Worm (Caenorhabditis elegans): ENCODE results near the gene F58A6.5.

DNA sequence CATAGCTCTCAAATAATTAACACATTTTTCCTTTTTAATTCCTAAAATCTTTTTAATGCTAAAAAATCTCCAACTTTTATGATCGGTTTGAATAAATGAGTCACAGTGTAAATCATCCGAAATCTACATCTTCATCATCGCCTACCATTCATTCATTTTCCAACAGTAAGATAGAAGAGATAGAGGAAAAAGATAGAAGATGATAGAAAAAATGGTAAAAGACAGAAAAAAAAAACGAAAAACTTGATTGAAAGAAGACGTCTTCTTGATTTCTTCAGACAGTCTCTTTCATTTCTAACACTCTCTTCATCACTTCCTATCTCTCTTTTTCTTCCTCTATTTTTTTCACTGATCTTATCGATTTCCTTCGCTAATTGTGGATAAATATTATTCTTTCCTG lies 45.1 kb downstream of the F58A6.5 start:
- TF ChIP-seq dao-5 (tag; optimal IDR thresholded peaks at IDR 0.05) (no peak), him-1 (tag; optimal IDR thresholded peaks at IDR 0.05) (no peak), W03F9.2 (tag; optimal IDR thresholded peaks at IDR 0.05) (no peak)
